Worm (Caenorhabditis elegans) whole organism, young adult: ENCODE measurements around the gene F58F12.4.
A peak's percentile ranks its signal among the peaks of the same experiment; 100 is the strongest.

Source experiments
- Y53F4B.3 ChIP-seq: fragments of 200-800 bp; sonication (Bioruptor generic); IDR thresholded peaks from 2 replicates; pipeline ENCODE4 v1.3.6; 2022; ENCODE audit warnings: missing genetic modification reagents, missing genetic modification characterization, missing compliant biosample characterization
- dpl-1 ChIP-seq: fragments of 150-350 bp; optimal IDR thresholded peaks from 2 replicates; lab custom pipeline; 2014; ENCODE audit warnings: missing biosample characterization, missing genetic modification reagents, missing genetic modification characterization
- hrde-1 ChIP-seq: sonication (generic microtip); optimal IDR thresholded peaks from 2 replicates; lab custom pipeline; 2016; ENCODE audit warnings: missing genetic modification characterization, mild to moderate bottlenecking, missing compliant biosample characterization, moderate library complexity, missing genotype, missing genetic modification reagents, borderline replicate concordance
- rpc-1 ChIP-seq, 2 experiments: fragments of 150-350 bp in 1 of 2; sonication (generic microtip) in 1 of 2; optimal IDR thresholded peaks; 2 replicates each; lab custom pipeline; 2014 to 2018; ENCODE audit warnings: missing biosample characterization in 1 of 2, missing genetic modification characterization in 1 of 2, missing genetic modification reagents in 1 of 2, missing genotype in 1 of 2

- TF ChIP-seq rpc-1 (optimal IDR thresholded peaks at IDR 0.05; lab: Kevin White, UChicago): peak; percentile 56
- peak; percentile 78 for TF ChIP-seq rpc-1 (tag; optimal IDR thresholded peaks at IDR 0.05; lab: Kevin White, UChicago)
- TF ChIP-seq hrde-1: no peak
- no peak for TF ChIP-seq dpl-1
- TF ChIP-seq Y53F4B.3: no peak
Observed at ce11 chrII:6358232-6358631, 28.3 kb upstream of the F58F12.4 start.
